Worm (Caenorhabditis elegans) whole organism, L3 larva: ENCODE results near the gene hsp-90.

Source experiments
- ceh-9 ChIP-seq: sonication (generic microtip); optimal IDR thresholded peaks from 2 replicates; lab custom pipeline; 2018; ENCODE audit warnings: missing biosample characterization, missing genetic modification characterization
- elt-2 ChIP-seq: sonication (generic microtip); optimal IDR thresholded peaks from 2 replicates; lab custom pipeline; 2016; ENCODE audit warnings: missing genetic modification reagents, mild to moderate bottlenecking, missing genetic modification characterization, missing compliant biosample characterization
- eor-1 ChIP-seq, 2 experiments: fragments of 150-350 bp; optimal IDR thresholded peaks; 2 replicates each; lab custom pipeline; 2014 to 2018; ENCODE audit warnings: missing biosample characterization in 2 of 2, missing genetic modification characterization in 2 of 2
- fkh-10 ChIP-seq: sonication (generic microtip); optimal IDR thresholded peaks from 2 replicates; lab custom pipeline; 2017; ENCODE audit warnings: missing biosample characterization, missing genetic modification reagents, missing genetic modification characterization
- jun-1 ChIP-seq: fragments of 150-350 bp; optimal IDR thresholded peaks from 2 replicates; lab custom pipeline; 2014; ENCODE audit warnings: missing biosample characterization, missing genetic modification reagents, missing genetic modification characterization
- lin-15B ChIP-seq: fragments of 150-350 bp; optimal IDR thresholded peaks from 2 replicates; lab custom pipeline; 2014; ENCODE audit warnings: missing biosample characterization, missing genetic modification characterization
- mdl-1 ChIP-seq: fragments of 150-350 bp; optimal IDR thresholded peaks from 2 replicates; lab custom pipeline; 2014; ENCODE audit warnings: missing biosample characterization, missing genetic modification characterization
- nfya-1 ChIP-seq: sonication (generic microtip); optimal IDR thresholded peaks from 2 replicates; lab custom pipeline; 2017; ENCODE audit warnings: missing genetic modification characterization, mild to moderate bottlenecking, missing compliant biosample characterization, antibody characterized with exemption, moderate library complexity; ENCODE audit not compliant: insufficient read depth
- nhr-28 ChIP-seq: fragments of 150-350 bp; optimal IDR thresholded peaks from 2 replicates; lab custom pipeline; 2014; ENCODE audit warnings: missing biosample characterization, missing genetic modification characterization
- nhr-67 ChIP-seq: fragments of 150-350 bp; optimal IDR thresholded peaks from 2 replicates; lab custom pipeline; 2014; ENCODE audit warnings: missing biosample characterization, missing genetic modification characterization
- skn-1 ChIP-seq: fragments of 150-350 bp; optimal IDR thresholded peaks from 2 replicates; lab custom pipeline; 2014; ENCODE audit warnings: missing biosample characterization, missing genetic modification characterization
- unc-39 ChIP-seq: sonication (generic microtip); optimal IDR thresholded peaks from 4 replicates; lab custom pipeline; 2017; ENCODE audit warnings: missing biosample characterization, missing genetic modification characterization
- ztf-11 ChIP-seq: fragments of 150-350 bp; optimal IDR thresholded peaks from 2 replicates; lab custom pipeline; 2014; ENCODE audit warnings: missing biosample characterization, missing genetic modification characterization

DNA sequence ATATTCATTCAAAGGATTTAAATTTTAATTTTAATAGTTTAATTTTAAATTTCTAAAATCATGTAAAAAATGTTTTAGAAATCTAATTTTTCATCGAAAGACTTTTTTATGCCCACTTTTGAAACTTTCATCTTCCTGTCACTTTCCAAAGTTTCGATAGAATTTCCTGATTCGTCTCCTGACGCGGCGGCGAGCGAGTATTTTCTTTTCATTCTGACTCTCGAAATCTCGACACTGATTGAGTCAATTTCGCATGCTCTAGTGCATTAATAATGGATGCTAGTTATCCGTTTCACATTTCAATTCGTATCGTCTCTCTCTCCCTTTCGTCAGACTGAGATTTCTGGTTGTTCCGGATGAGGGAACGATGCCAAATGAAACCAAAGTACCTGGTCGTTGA is 35.9 kb upstream of the hsp-90 start:
- TF ChIP-seq ztf-11 (tag; lab: Kevin White, UChicago) (no peak), mdl-1 (tag; lab: Kevin White, UChicago) (no peak), nfya-1 (tag; lab: Kevin White, UChicago) (no peak), elt-2 (tag; lab: Kevin White, UChicago) (no peak), unc-39 (tag; lab: Kevin White, UChicago) (no peak), nhr-28 (no peak), skn-1 (tag; lab: Kevin White, UChicago) (no peak), jun-1 (tag; lab: Kevin White, UChicago) (no peak), lin-15B (tag; lab: Kevin White, UChicago) (no peak), ceh-9 (no peak), nhr-67 (tag; lab: Kevin White, UChicago) (no peak), fkh-10 (peak; percentile 80), eor-1 (tag; optimal IDR thresholded peaks at IDR 0.05; lab: Kevin White, UChicago) (no peak)
